Worm (Caenorhabditis elegans) whole organism, L2 larva: Measurements from ENCODE around the gene K06H6.2.

ENCODE experiments used
- dmd-4 ChIP-seq: sonication (generic microtip); optimal IDR thresholded peaks from 2 replicates; lab custom pipeline; 2017; ENCODE audit warnings: missing biosample characterization, missing genetic modification characterization
- egl-27 ChIP-seq: sonication (generic microtip); optimal IDR thresholded peaks from 3 replicates; lab custom pipeline; 2017; ENCODE audit warnings: missing biosample characterization, missing genetic modification reagents, missing genetic modification characterization
- lin-13 ChIP-seq: fragments of 150-350 bp; optimal IDR thresholded peaks from 2 replicates; lab custom pipeline; 2014; ENCODE audit warnings: missing biosample characterization, missing genetic modification reagents, missing genetic modification characterization
- lsy-2 ChIP-seq, 2 experiments: fragments of 150-350 bp in 1 of 2; sonication (generic microtip) in 1 of 2; optimal IDR thresholded peaks; 2 replicates each; lab custom pipeline; 2014 to 2017; ENCODE audit warnings: missing biosample characterization in 2 of 2, missing genetic modification characterization in 2 of 2
- nhr-10 ChIP-seq: sonication (generic microtip); optimal IDR thresholded peaks from 2 replicates; lab custom pipeline; 2017; ENCODE audit warnings: missing biosample characterization, missing genetic modification characterization
- nhr-12 ChIP-seq: fragments of 150-350 bp; optimal IDR thresholded peaks from 2 replicates; lab custom pipeline; 2014; ENCODE audit warnings: missing biosample characterization, missing genetic modification characterization
- skn-1 ChIP-seq: sonication (generic microtip); optimal IDR thresholded peaks from 2 replicates; lab custom pipeline; 2017; ENCODE audit warnings: missing biosample characterization, missing genetic modification characterization
- unc-62 ChIP-seq: fragments of 150-350 bp; optimal IDR thresholded peaks from 2 replicates; lab custom pipeline; 2014; ENCODE audit warnings: missing biosample characterization, missing genetic modification reagents, missing genetic modification characterization
- zag-1 ChIP-seq: fragments of 150-350 bp; optimal IDR thresholded peaks from 2 replicates; lab custom pipeline; 2014; ENCODE audit warnings: missing biosample characterization, missing genetic modification characterization
- ztf-1 ChIP-seq: fragments of 200-800 bp; sonication (Bioruptor generic); conservative IDR thresholded peaks from 2 replicates; pipeline ENCODE4 v1.3.6; 2022; ENCODE audit warnings: missing genetic modification characterization, missing compliant biosample characterization
- ztf-4 ChIP-seq: fragments of 150-350 bp; optimal IDR thresholded peaks from 2 replicates; lab custom pipeline; 2014; ENCODE audit warnings: missing biosample characterization, missing genetic modification characterization

DNA sequence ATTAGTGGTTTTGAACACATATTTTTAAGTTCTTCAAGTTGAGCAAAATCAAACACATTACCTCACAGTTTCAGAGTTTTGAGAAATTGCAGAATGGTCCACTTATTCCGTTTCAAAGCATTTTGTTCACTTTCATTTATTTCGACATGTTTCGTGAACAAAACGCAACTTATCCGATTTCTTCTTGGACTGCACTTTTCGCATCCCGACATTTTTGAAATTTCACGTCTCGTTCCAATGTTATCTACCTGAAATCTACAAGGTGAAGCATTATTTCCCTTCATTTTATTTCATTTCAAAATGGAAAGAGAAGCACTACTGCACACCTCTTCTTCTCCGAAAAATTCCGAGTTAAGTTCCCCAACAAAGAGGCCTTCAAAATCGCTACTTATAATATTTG is 4.6 kb downstream of the K06H6.2 start, which contains the start of gene ZK488.6:
- TF ChIP-seq lsy-2 (tag; optimal IDR thresholded peaks at IDR 0.05; lab: Kevin White, UChicago) (no peak), skn-1 (no peak), lin-13 (GFP tag; lab: Kevin White, UChicago) (no peak), ztf-1 (GFP tag; lab: Robert Waterston, UW) (no peak), ztf-4 (tag; lab: Kevin White, UChicago) (no peak), zag-1 (no peak), egl-27 (no peak), nhr-10 (tag; lab: Kevin White, UChicago) (no peak), unc-62 (GFP tag; lab: Kevin White, UChicago) (no peak), nhr-12 (tag; lab: Kevin White, UChicago) (no peak), dmd-4 (tag; lab: Kevin White, UChicago) (no peak)
